Worm (Caenorhabditis elegans) whole organism, early embryonic: Measurements from ENCODE around the gene erfa-3.

Source experiments
- B0310.2 ChIP-seq: sonication (generic microtip); optimal IDR thresholded peaks from 2 replicates; lab custom pipeline; 2016; ENCODE audit warnings: mild to moderate bottlenecking, missing genetic modification characterization, missing compliant biosample characterization
- F13C5.2 ChIP-seq: sonication (generic microtip); optimal IDR thresholded peaks from 2 replicates; lab custom pipeline; 2017; ENCODE audit warnings: mild to moderate bottlenecking, missing genetic modification characterization, inconsistent platforms, missing compliant biosample characterization
- aly-1 ChIP-seq: sonication (generic microtip); optimal IDR thresholded peaks from 2 replicates; lab custom pipeline; 2016; ENCODE audit warnings: missing genetic modification characterization, missing compliant biosample characterization
- ama-1 ChIP-seq: fragments of 150-350 bp; optimal IDR thresholded peaks from 2 replicates; lab custom pipeline; 2014
- ceh-13 ChIP-seq: fragments of 200-800 bp; sonication (Bioruptor generic); optimal IDR thresholded peaks from 2 replicates; lab custom pipeline; 2018; ENCODE audit warnings: mild to moderate bottlenecking, missing genetic modification characterization, missing compliant biosample characterization
- ceh-36 ChIP-seq: sonication (generic microtip); optimal IDR thresholded peaks from 2 replicates; lab custom pipeline; 2016; ENCODE audit warnings: missing genetic modification characterization, inconsistent platforms, missing compliant biosample characterization
- ets-7 ChIP-seq: sonication (generic microtip); optimal IDR thresholded peaks from 2 replicates; lab custom pipeline; 2016; ENCODE audit warnings: missing genotype, missing genetic modification characterization, missing compliant biosample characterization
- flt-1 ChIP-seq: fragments of 200-800 bp; sonication (Bioruptor generic); IDR thresholded peaks from 2 replicates; pipeline ENCODE4 v1.3.6; 2022; ENCODE audit warnings: missing genetic modification characterization, missing compliant biosample characterization
- hmbx-1 ChIP-seq: sonication (generic microtip); optimal IDR thresholded peaks from 2 replicates; lab custom pipeline; 2016; ENCODE audit warnings: mild to moderate bottlenecking, missing genetic modification characterization, missing compliant biosample characterization
- hmg-4 ChIP-seq: fragments of 200-800 bp; sonication (Bioruptor generic); optimal IDR thresholded peaks from 2 replicates; lab custom pipeline; 2018; ENCODE audit warnings: mild to moderate bottlenecking, missing genetic modification characterization, missing compliant biosample characterization
- hnd-1 ChIP-seq: sonication (generic microtip); optimal IDR thresholded peaks from 2 replicates; lab custom pipeline; 2016; ENCODE audit warnings: missing genetic modification characterization, missing compliant biosample characterization
- pes-1 ChIP-seq: fragments of 200-800 bp; sonication (Bioruptor generic); IDR thresholded peaks from 2 replicates; pipeline ENCODE4 v1.3.6; 2022; ENCODE audit warnings: missing genetic modification reagents, missing genetic modification characterization, missing compliant biosample characterization
- scrt-1 ChIP-seq: fragments of 200-800 bp; sonication (Bioruptor generic); IDR thresholded peaks from 2 replicates; pipeline ENCODE4 v1.3.6; 2022; ENCODE audit warnings: missing genetic modification characterization, missing compliant biosample characterization
- sea-1 ChIP-seq: fragments of 200-800 bp; sonication (Bioruptor generic); conservative IDR thresholded peaks from 2 replicates; pipeline ENCODE4 v1.3.6; 2022; ENCODE audit warnings: missing genetic modification characterization, missing compliant biosample characterization
- tbx-11 ChIP-seq: fragments of 200-800 bp; sonication (Bioruptor generic); IDR thresholded peaks from 2 replicates; pipeline ENCODE4 v1.3.6; 2022; ENCODE audit warnings: missing genetic modification characterization, missing compliant biosample characterization
- tbx-37 ChIP-seq: fragments of 200-800 bp; sonication (Bioruptor generic); conservative IDR thresholded peaks from 2 replicates; pipeline ENCODE4 v1.3.6; 2022; ENCODE audit warnings: missing genetic modification reagents, missing genetic modification characterization, missing compliant biosample characterization
- tra-4 ChIP-seq: sonication (generic microtip); optimal IDR thresholded peaks from 2 replicates; lab custom pipeline; 2017; ENCODE audit warnings: missing genetic modification characterization, missing compliant biosample characterization

erfa-3 gene

ce11 chrV:11148971-11149370 lies 36.1 kb upstream of the erfa-3 start:
- TF ChIP-seq sea-1: no peak
- no peak for TF ChIP-seq pes-1 (GFP tag; lab: Robert Waterston, UW)
- TF ChIP-seq B0310.2: no peak
- TF ChIP-seq F13C5.2 (tag; lab: Kevin White, UChicago): no peak
- no peak for TF ChIP-seq scrt-1 (GFP tag; lab: Robert Waterston, UW)
- no peak for TF ChIP-seq ets-7 (tag; lab: Kevin White, UChicago)
- TF ChIP-seq aly-1 (tag; lab: Kevin White, UChicago): no peak
- no peak for TF ChIP-seq hnd-1
- no peak for TF ChIP-seq flt-1 (GFP tag; lab: Robert Waterston, UW)
- TF ChIP-seq tbx-11 (GFP tag; lab: Robert Waterston, UW): no peak
- TF ChIP-seq tra-4 (tag; lab: Kevin White, UChicago): no peak
- no peak for TF ChIP-seq ceh-13 (GFP tag; lab: Kevin White, UChicago)
- no peak for TF ChIP-seq ceh-36
- TF ChIP-seq hmg-4: no peak

DNA sequence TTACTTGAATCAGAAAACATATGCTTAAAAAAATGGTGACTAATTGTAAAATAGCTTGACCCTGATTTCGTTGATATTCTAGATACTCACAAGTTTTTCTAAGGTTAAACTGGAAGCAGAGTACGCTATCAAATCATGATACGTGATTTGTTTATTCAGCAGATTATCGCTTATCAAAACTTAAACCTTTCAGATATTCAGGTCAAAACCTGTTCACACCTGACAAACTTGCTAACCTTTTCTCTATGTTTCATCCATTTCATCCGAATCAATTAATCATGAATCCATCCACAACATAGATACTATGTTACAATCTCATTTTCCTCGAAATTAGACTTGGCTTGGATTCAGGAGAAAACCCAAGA lies 34.9 kb upstream of the erfa-3 start:
- TF ChIP-seq scrt-1 (GFP tag; lab: Robert Waterston, UW) (no peak), ets-7 (tag; lab: Kevin White, UChicago) (no peak), F13C5.2 (tag; lab: Kevin White, UChicago) (no peak), aly-1 (tag; lab: Kevin White, UChicago) (no peak), tbx-37 (no peak), ceh-13 (GFP tag; lab: Kevin White, UChicago) (no peak), ceh-36 (no peak), hmbx-1 (tag; lab: Kevin White, UChicago) (no peak), tra-4 (tag; lab: Kevin White, UChicago) (no peak), B0310.2 (no peak), tbx-11 (GFP tag; lab: Robert Waterston, UW) (no peak), pes-1 (GFP tag; lab: Robert Waterston, UW) (no peak), ama-1 (no peak), sea-1 (no peak), flt-1 (GFP tag; lab: Robert Waterston, UW) (no peak), hmg-4 (no peak), hnd-1 (no peak)

DNA sequence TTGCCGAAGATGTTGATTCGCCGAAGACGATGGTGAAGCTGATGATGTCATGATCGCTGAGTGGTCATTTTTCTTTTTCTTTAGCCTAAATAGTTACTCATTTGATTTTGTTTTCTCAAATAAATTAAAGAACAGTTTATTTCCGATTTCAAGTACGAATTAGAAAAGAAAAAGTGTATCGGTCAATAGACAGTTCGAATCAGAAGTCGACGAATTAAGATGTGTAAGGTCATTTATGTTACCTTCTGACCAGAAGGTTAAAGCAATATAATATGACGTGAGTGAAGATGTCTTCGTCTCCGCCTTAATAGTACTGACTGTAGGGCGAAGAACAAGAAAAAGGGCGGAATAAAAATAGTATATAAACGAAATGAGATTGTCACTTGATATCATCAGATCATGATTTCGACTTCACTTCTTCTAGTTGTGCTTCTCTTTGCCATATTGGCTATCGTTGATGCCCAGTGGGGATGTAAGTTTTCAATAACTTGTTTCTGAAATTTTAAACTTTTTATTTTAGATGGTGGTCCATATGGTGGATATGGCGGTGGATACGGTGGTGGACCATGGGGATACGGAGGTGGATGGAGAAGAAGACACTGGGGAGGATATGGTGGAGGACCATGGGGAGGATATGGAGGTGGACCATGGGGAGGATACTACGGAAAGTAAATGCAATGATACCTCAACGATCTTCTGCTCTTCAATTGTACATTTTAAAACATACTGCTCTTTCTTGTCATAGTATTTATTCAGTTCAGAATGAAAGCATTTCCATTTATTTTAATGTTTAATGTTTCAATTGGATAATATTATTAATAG lies 34.3 kb upstream of the erfa-3 start, which contains the start of the genes T19C4.24 and nlp-33:
T19C4.24 (minus strand) TSS at position 51 of the 822 bp plus-strand sequence.
nlp-33 (plus strand) TSS at position 389 of the 822 bp plus-strand sequence.
- TF ChIP-seq scrt-1 (GFP tag; lab: Robert Waterston, UW) (no peak), tra-4 (tag; lab: Kevin White, UChicago) (no peak), ama-1 (no peak), tbx-37 (no peak), tbx-11 (GFP tag; lab: Robert Waterston, UW) (no peak), aly-1 (tag; lab: Kevin White, UChicago) (no peak), F13C5.2 (tag; lab: Kevin White, UChicago) (no peak), B0310.2 (no peak), ets-7 (tag; lab: Kevin White, UChicago) (no peak), ceh-13 (GFP tag; lab: Kevin White, UChicago) (no peak), pes-1 (GFP tag; lab: Robert Waterston, UW) (no peak), sea-1 (no peak), ceh-36 (no peak), hnd-1 (no peak)

DNA sequence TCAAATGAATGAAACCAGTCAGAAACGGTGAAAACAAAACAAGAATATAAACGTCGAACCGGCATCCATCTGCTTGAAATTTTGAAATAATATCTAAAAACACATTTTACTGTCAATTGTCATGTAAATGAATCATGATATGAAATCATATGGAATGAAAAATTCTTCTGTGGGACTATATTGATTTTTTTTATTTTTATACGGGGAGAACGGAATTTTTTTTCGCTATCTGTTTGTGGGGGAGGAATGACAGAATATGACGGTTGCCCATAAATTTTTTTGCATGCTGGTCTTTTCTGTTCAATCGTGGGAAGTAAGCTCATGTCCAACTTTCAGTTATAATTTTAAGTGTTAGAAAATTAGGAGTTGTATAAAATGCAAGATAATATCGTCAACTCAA lies 31.8 kb upstream of the erfa-3 start, which contains the start of gene C06H2.7:
C06H2.7 (minus strand) TSS at position 101 of the 400 bp plus-strand sequence.
- TF ChIP-seq scrt-1 (GFP tag; lab: Robert Waterston, UW): no peak
- no peak for TF ChIP-seq tbx-11 (GFP tag; lab: Robert Waterston, UW)
- TF ChIP-seq F13C5.2 (tag; lab: Kevin White, UChicago): no peak
- TF ChIP-seq ceh-36: no peak
- no peak for TF ChIP-seq flt-1 (GFP tag; lab: Robert Waterston, UW)
- TF ChIP-seq tra-4 (tag; lab: Kevin White, UChicago): no peak
- no peak for TF ChIP-seq B0310.2
- TF ChIP-seq pes-1 (GFP tag; lab: Robert Waterston, UW): no peak
- TF ChIP-seq hnd-1: no peak
- TF ChIP-seq sea-1: no peak
- TF ChIP-seq tbx-37: no peak
- TF ChIP-seq ceh-13 (GFP tag; lab: Kevin White, UChicago): no peak
- TF ChIP-seq ama-1: no peak
- TF ChIP-seq hmg-4: no peak
- no peak for TF ChIP-seq ets-7 (tag; lab: Kevin White, UChicago)
- TF ChIP-seq aly-1 (tag; lab: Kevin White, UChicago): no peak

- TF ChIP-seq sea-1 (no peak), F13C5.2 (tag; lab: Kevin White, UChicago) (no peak), scrt-1 (GFP tag; lab: Robert Waterston, UW) (no peak), tbx-37 (no peak), tbx-11 (GFP tag; lab: Robert Waterston, UW) (no peak), ceh-36 (no peak), flt-1 (GFP tag; lab: Robert Waterston, UW) (no peak), tra-4 (tag; lab: Kevin White, UChicago) (no peak), aly-1 (tag; lab: Kevin White, UChicago) (no peak), B0310.2 (no peak), hmbx-1 (tag; lab: Kevin White, UChicago) (no peak), pes-1 (GFP tag; lab: Robert Waterston, UW) (no peak), hmg-4 (no peak), hnd-1 (no peak), ets-7 (tag; lab: Kevin White, UChicago) (no peak), ceh-13 (GFP tag; lab: Kevin White, UChicago) (no peak), ama-1 (no peak)
Measured at ce11 chrV:11141179-11141578, 28.3 kb upstream of the erfa-3 start, which contains the start of gene folt-1. Gene folt-1, plus strand, starts transcription at chrV:11141479.

DNA sequence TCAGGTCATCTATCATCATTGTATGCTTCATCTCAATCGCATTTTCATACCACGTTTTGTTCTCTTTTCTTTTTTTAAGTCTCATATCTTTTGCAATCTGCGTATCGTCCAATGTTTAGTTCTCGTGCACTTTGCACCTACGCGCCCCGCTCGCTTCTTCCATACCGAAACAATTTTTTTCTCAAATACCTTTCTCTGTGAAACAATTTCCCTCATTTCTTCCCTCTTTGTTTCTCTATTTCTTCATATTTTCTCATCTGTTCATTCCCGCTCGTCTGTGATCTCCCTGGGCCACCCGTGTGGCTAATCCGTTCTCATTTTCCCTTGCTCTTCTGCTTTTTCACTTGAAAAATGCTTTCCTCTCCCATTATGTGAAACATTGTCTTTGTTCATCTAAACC lies 27.4 kb upstream of the erfa-3 start:
- TF ChIP-seq hmbx-1 (tag; lab: Kevin White, UChicago): no peak
- no peak for TF ChIP-seq hmg-4
- no peak for TF ChIP-seq tbx-11 (GFP tag; lab: Robert Waterston, UW)
- TF ChIP-seq flt-1 (GFP tag; lab: Robert Waterston, UW): no peak
- TF ChIP-seq F13C5.2 (tag; lab: Kevin White, UChicago): no peak
- no peak for TF ChIP-seq aly-1 (tag; lab: Kevin White, UChicago)

DNA sequence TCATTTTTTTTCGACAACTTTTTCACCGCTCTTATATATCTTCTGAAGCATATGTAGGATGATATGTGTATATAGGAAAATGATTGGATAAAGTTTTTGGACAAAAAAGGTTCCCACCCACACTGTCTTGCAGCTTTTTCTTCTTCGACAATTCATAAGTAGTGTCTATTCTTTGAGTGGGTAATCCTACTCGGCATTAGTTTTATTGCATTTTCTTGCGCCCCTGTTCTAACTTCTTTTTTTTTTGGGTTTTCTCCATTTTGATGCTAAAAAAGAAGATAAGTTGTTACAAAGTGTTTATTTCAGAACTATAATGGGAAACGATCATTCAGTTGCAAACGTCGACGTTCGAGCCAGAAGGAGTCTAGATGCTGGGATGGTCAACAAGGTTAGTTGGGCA lies 21.4 kb upstream of the erfa-3 start, which contains the start of gene glb-3:
glb-3 (plus strand) TSS at position 301 of the 400 bp plus-strand sequence.
- TF ChIP-seq scrt-1 (GFP tag; lab: Robert Waterston, UW) (no peak), F13C5.2 (tag; lab: Kevin White, UChicago) (no peak), tbx-11 (GFP tag; lab: Robert Waterston, UW) (no peak), B0310.2 (no peak), tbx-37 (no peak), hmg-4 (no peak), ets-7 (tag; lab: Kevin White, UChicago) (no peak)
